Fruit fly (Drosophila melanogaster) S2 (cell line): ENCODE data around the gene Ac13E.

Experiments used
- CG8478 ChIP-seq: fragments of >200 bp; optimal IDR thresholded peaks from 2 replicates; lab custom pipeline; 2018
- CTCF ChIP-seq, 2 experiments: fragments of >200 bp; optimal IDR thresholded peaks; 2 replicates each; lab custom pipeline; 2018

dm6 chrX:15530369-15530768, 23.7 kb downstream of the Ac13E start:
- no peak for TF ChIP-seq CG8478
- no peak for TF ChIP-seq CTCF (optimal IDR thresholded peaks at IDR 0.05; lab: Kevin White, UChicago)
